Worm (Caenorhabditis elegans) whole organism, L4 larva: ENCODE results near the gene str-9.
"Not testable (repeated sequence)": the region's sequence is repeated elsewhere in the genome, so short reads cannot be mapped to it uniquely, and the experiment has no call there.

Source experiments
- F26F4.8 ChIP-seq: fragments of 200-800 bp; sonication (Bioruptor generic); conservative IDR thresholded peaks from 2 replicates; pipeline ENCODE4 v1.3.6; 2022; ENCODE audit warnings: missing genetic modification characterization, missing compliant biosample characterization
- Y105C5A.15 ChIP-seq: fragments of 200-800 bp; sonication (Bioruptor generic); IDR thresholded peaks from 2 replicates; pipeline ENCODE4 v1.3.6; 2022; ENCODE audit warnings: missing genetic modification characterization, missing compliant biosample characterization
- egl-27 ChIP-seq: sonication (generic microtip); optimal IDR thresholded peaks from 3 replicates; lab custom pipeline; 2017; ENCODE audit warnings: missing biosample characterization, missing genetic modification reagents, missing genetic modification characterization
- madf-5 ChIP-seq, 2 experiments: fragments of 200-800 bp; sonication (Bioruptor generic); IDR thresholded peaks; 2 replicates each; pipeline ENCODE4 v1.3.6; 2022; ENCODE audit warnings: missing compliant biosample characterization in 2 of 2, missing genetic modification characterization in 2 of 2
- nhr-25 ChIP-seq: sonication (generic microtip); optimal IDR thresholded peaks from 2 replicates; lab custom pipeline; 2017; ENCODE audit warnings: missing genetic modification characterization, mild to moderate bottlenecking, missing compliant biosample characterization, antibody characterized with exemption, moderate library complexity, borderline replicate concordance; ENCODE audit not compliant: insufficient read depth
- php-3 ChIP-seq: fragments of 200-800 bp; sonication (Bioruptor generic); IDR thresholded peaks from 2 replicates; pipeline ENCODE4 v1.3.6; 2022; ENCODE audit warnings: missing genetic modification reagents, missing genetic modification characterization, missing compliant biosample characterization
- skn-1 ChIP-seq: fragments of 150-350 bp; optimal IDR thresholded peaks from 2 replicates; lab custom pipeline; 2014; ENCODE audit warnings: missing biosample characterization, missing genetic modification characterization
- zag-1 ChIP-seq: fragments of 150-350 bp; optimal IDR thresholded peaks from 2 replicates; lab custom pipeline; 2014; ENCODE audit warnings: missing biosample characterization, missing genetic modification characterization
- zfp-2 ChIP-seq: sonication (generic microtip); optimal IDR thresholded peaks from 2 replicates; lab custom pipeline; 2016; ENCODE audit warnings: mild to moderate bottlenecking, missing genetic modification characterization, missing compliant biosample characterization

DNA sequence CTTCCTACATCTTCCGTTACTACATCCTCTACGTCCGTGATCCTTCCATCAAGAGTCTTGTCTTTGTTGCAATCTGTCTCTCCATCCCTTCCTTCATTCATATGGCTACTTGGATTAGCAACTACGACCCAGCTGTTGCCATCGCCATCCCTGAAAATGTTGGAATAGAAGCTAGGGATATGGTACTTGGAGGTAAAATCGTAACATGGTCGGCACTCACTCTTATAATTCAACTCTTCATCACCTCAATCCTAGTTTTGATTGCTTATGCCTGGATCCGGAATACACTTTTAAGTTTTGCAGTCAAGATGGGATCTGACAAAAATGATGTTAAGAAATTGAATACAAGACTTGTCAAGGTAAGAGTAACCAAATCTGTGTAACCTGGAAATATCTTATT, 45.2 kb downstream of the str-9 start, which contains the start of gene T26E4.18:
- not testable (repeated sequence) for TF ChIP-seq zag-1 (tag; lab: Kevin White, UChicago); madf-5 (GFP tag; IDR thresholded peaks at IDR 0.05; lab: Robert Waterston, UW); egl-27; php-3 (GFP tag; lab: Robert Waterston, UW); Y105C5A.15 (GFP tag; lab: Robert Waterston, UW); skn-1 (tag; lab: Kevin White, UChicago); F26F4.8 (GFP tag; lab: Robert Waterston, UW); nhr-25; zfp-2 (tag; lab: Kevin White, UChicago)
